Fruit fly (Drosophila melanogaster): Measurements from ENCODE around the gene cdi.
A peak's percentile ranks its signal among the peaks of the same experiment; 100 is the strongest.

dm6 chr3R:19069740-19070139, 24.3 kb downstream of the cdi start:
- TF ChIP-seq CG12605 (GFP tag; IDR thresholded peaks at IDR 0.05) (no peak), CG15710 (tag; optimal IDR thresholded peaks at IDR 0.05) (peak; percentile 28), Pif1A (GFP tag; optimal IDR thresholded peaks at IDR 0.05) (no peak), Pif1B (GFP tag; optimal IDR thresholded peaks at IDR 0.05) (no peak), CG4496 (GFP tag; IDR thresholded peaks at IDR 0.05) (0 out of 3 replicates have a peak, but pooled peaks have one; percentile 43), rn (GFP tag; IDR thresholded peaks at IDR 0.05) (no peak), EcR (GFP tag; optimal IDR thresholded peaks at IDR 0.05) (no peak), CG34367 (tag; optimal IDR thresholded peaks at IDR 0.05) (peak; percentile 35), gl (tag; optimal IDR thresholded peaks at IDR 0.05) (no peak), CG14655 (GFP tag; optimal IDR thresholded peaks at IDR 0.05) (peak; percentile 54), Snoo (tag; optimal IDR thresholded peaks at IDR 0.05) (no peak)

All from whole organism, pupa.